ENCODE assay signal across 2 worm cellular contexts in genomic region chrIII:8773375-8773774, ce11.
TF ChIP-seq lines count a peak whose summit lies in the region.

No protein-coding gene starts in this region.

TF ChIP-seq in whole organism, L4 larva, 104 proteins besides CTCF, POLR2A, EP300 and RAD21:
- no peak for TF ChIP-seq unc-39 (tag; optimal IDR thresholded peaks at IDR 0.05; lab: Kevin White, UChicago)
- no peak for TF ChIP-seq ceh-32 (tag; optimal IDR thresholded peaks at IDR 0.05; lab: Kevin White, UChicago; ENCODE audit: poor library complexity)
- TF ChIP-seq unc-62 (GFP tag; optimal IDR thresholded peaks at IDR 0.05 in 1 of 2; lab: Kevin White, UChicago) = peak in 1 of 2 experiments; percentile 91
- TF ChIP-seq unc-62 (tag; optimal IDR thresholded peaks at IDR 0.05; lab: Kevin White, UChicago) = no peak
- no peak for TF ChIP-seq Y75B8A.6 (GFP tag; IDR thresholded peaks at IDR 0.05; lab: Robert Waterston, UW)
- TF ChIP-seq daf-8 (GFP tag; IDR thresholded peaks at IDR 0.05; lab: Robert Waterston, UW) = no peak
- peak; percentile 81 for TF ChIP-seq aha-1 (tag; lab: Kevin White, UChicago)
- TF ChIP-seq mdt-29 (GFP tag; IDR thresholded peaks at IDR 0.05; lab: Robert Waterston, UW) = no peak
- TF ChIP-seq mxl-3 (GFP tag; optimal IDR thresholded peaks at IDR 0.05; lab: Kevin White, UChicago) = no peak
- no peak for TF ChIP-seq F26F4.8 (GFP tag; conservative IDR thresholded peaks at IDR 0.05; lab: Robert Waterston, UW)
- no peak for TF ChIP-seq lin-15B (tag; optimal IDR thresholded peaks at IDR 0.05; lab: Kevin White, UChicago)

TF ChIP-seq in whole organism, young adult, 124 proteins besides CTCF, POLR2A, EP300 and RAD21:
- TF ChIP-seq hsf-1 (GFP tag; IDR thresholded peaks at IDR 0.05; lab: Robert Waterston, UW) = 0 out of 2 replicates have a peak, but pooled peaks have one; percentile 22
- TF ChIP-seq ceh-79 (tag; optimal IDR thresholded peaks at IDR 0.05; lab: Kevin White, UChicago) = no peak
- no peak for TF ChIP-seq unc-62 (GFP tag; optimal IDR thresholded peaks at IDR 0.05; lab: Kevin White, UChicago)
- no peak for TF ChIP-seq snpc-4 (GFP tag; optimal IDR thresholded peaks at IDR 0.05; lab: Kevin White, UChicago)
- TF ChIP-seq snpc-4 (tag; optimal IDR thresholded peaks at IDR 0.05; lab: Kevin White, UChicago) = no peak
- no peak for TF ChIP-seq B0261.1 (tag; optimal IDR thresholded peaks at IDR 0.05; lab: Kevin White, UChicago)
- no peak for TF ChIP-seq Y53G8AR.9 (GFP tag; conservative IDR thresholded peaks at IDR 0.05; lab: Robert Waterston, UW)
- TF ChIP-seq ceh-100 (GFP tag; IDR thresholded peaks at IDR 0.05; lab: Robert Waterston, UW) = no peak
